Fruit fly (Drosophila melanogaster) whole organism, pupa: ENCODE results near the gene CG15754.

Experiments used
- CG10348 ChIP-seq: fragments of 200-800 bp; sonication (Bioruptor generic); IDR thresholded peaks from 2 replicates; pipeline ENCODE4 v1.3.6; 2022; ENCODE audit warnings: missing biosample characterization, missing genetic modification characterization
- CG12605 ChIP-seq: fragments of 200-800 bp; sonication (Bioruptor generic); IDR thresholded peaks from 2 replicates; pipeline ENCODE4 v1.3.6; 2022; ENCODE audit warnings: missing biosample characterization, missing genetic modification characterization
- CG13204 ChIP-seq: fragments of 200-800 bp; sonication (Bioruptor generic); optimal IDR thresholded peaks from 2 replicates; lab custom pipeline; 2018; ENCODE audit warnings: missing biosample characterization, mild to moderate bottlenecking, missing genetic modification characterization, moderate library complexity
- CG14655 ChIP-seq: fragments of 200-800 bp; sonication (Bioruptor generic); optimal IDR thresholded peaks from 3 replicates; lab custom pipeline; 2017; ENCODE audit warnings: mild to moderate bottlenecking, missing biosample characterization, missing genetic modification reagents, missing genetic modification characterization
- CG15710 ChIP-seq: fragments of 200-800 bp; sonication (Bioruptor generic); optimal IDR thresholded peaks from 2 replicates; lab custom pipeline; 2018; ENCODE audit warnings: missing biosample characterization, mild to moderate bottlenecking, missing genetic modification characterization, moderate library complexity
- CG17806 ChIP-seq: fragments of 200-800 bp; sonication (Bioruptor generic); optimal IDR thresholded peaks from 2 replicates; lab custom pipeline; 2018; ENCODE audit warnings: missing biosample characterization, mild to moderate bottlenecking, missing genetic modification characterization, moderate library complexity
- CG32121 ChIP-seq: fragments of 200-800 bp; sonication (Bioruptor generic); IDR thresholded peaks from 2 replicates; pipeline ENCODE4 v1.3.6; 2022; ENCODE audit warnings: missing biosample characterization, missing genetic modification characterization
- CG34367 ChIP-seq: fragments of 200-800 bp; sonication (Bioruptor generic); optimal IDR thresholded peaks from 2 replicates; lab custom pipeline; 2018; ENCODE audit warnings: missing biosample characterization, mild to moderate bottlenecking, missing genetic modification characterization
- CG4496 ChIP-seq: fragments of 200-800 bp; sonication (Bioruptor generic); IDR thresholded peaks from 3 replicates; pipeline ENCODE4 v1.3.6; 2022; ENCODE audit warnings: missing biosample characterization, missing genetic modification characterization
- CG8159 ChIP-seq: fragments of 200-800 bp; sonication (Bioruptor generic); optimal IDR thresholded peaks from 3 replicates; lab custom pipeline; 2018; ENCODE audit warnings: missing biosample characterization, mild to moderate bottlenecking, missing genetic modification characterization, moderate library complexity
- CG8301 ChIP-seq: fragments of 200-800 bp; sonication (Bioruptor generic); optimal IDR thresholded peaks from 2 replicates; lab custom pipeline; 2018; ENCODE audit warnings: missing biosample characterization, mild to moderate bottlenecking, missing genetic modification characterization
- CG9948 ChIP-seq: fragments of 200-800 bp; sonication (Bioruptor generic); optimal IDR thresholded peaks from 2 replicates; lab custom pipeline; 2018; ENCODE audit warnings: missing biosample characterization, mild to moderate bottlenecking, missing genetic modification characterization, moderate library complexity
- D1 ChIP-seq: fragments of 200-800 bp; sonication (Bioruptor generic); optimal IDR thresholded peaks from 2 replicates; lab custom pipeline; 2018; ENCODE audit warnings: missing biosample characterization, mild to moderate bottlenecking, missing genetic modification characterization, moderate library complexity
- EcR ChIP-seq: fragments of 200-800 bp; sonication (Bioruptor generic); optimal IDR thresholded peaks from 3 replicates; lab custom pipeline; 2019; ENCODE audit warnings: missing biosample characterization, missing genetic modification characterization, mild to moderate bottlenecking, moderate library complexity, missing genetic modification reagents
- Ets98B ChIP-seq: fragments of 200-800 bp; sonication (Bioruptor generic); IDR thresholded peaks from 2 replicates; pipeline ENCODE4 v1.3.6; 2022; ENCODE audit warnings: missing biosample characterization, missing genetic modification characterization
- Pif1A ChIP-seq: fragments of 200-800 bp; sonication (Bioruptor generic); optimal IDR thresholded peaks from 3 replicates; lab custom pipeline; 2016; ENCODE audit warnings: missing biosample characterization, missing genetic modification characterization
- Pif1B ChIP-seq: fragments of 200-800 bp; sonication (Bioruptor generic); optimal IDR thresholded peaks from 3 replicates; lab custom pipeline; 2016; ENCODE audit warnings: missing biosample characterization, missing genetic modification characterization
- Snoo ChIP-seq: fragments of 200-800 bp; sonication (Bioruptor generic); optimal IDR thresholded peaks from 3 replicates; lab custom pipeline; 2017; ENCODE audit warnings: missing biosample characterization, mild to moderate bottlenecking, missing genetic modification characterization, inconsistent platforms
- fd96Ca ChIP-seq: fragments of 200-800 bp; sonication (Bioruptor generic); IDR thresholded peaks from 3 replicates; pipeline ENCODE4 v1.3.6; 2022; ENCODE audit warnings: missing biosample characterization, missing genetic modification characterization
- gl ChIP-seq: fragments of 200-800 bp; sonication (Bioruptor generic); optimal IDR thresholded peaks from 2 replicates; lab custom pipeline; 2018; ENCODE audit warnings: missing biosample characterization, mild to moderate bottlenecking, missing genetic modification characterization
- rn ChIP-seq: fragments of 200-800 bp; sonication (Bioruptor generic); IDR thresholded peaks from 2 replicates; pipeline ENCODE4 v1.3.6; 2022; ENCODE audit warnings: missing biosample characterization, missing genetic modification characterization

Gene CG15754

dm6 chrX:13540920-13541605 is 13.3 kb downstream of the CG15754 start:
- TF ChIP-seq CG15710 (peak; percentile 37), CG12605 (GFP tag; lab: Robert Waterston, UW) (no peak), CG32121 (no peak), rn (GFP tag; lab: Robert Waterston, UW) (no peak), CG13204 (GFP tag; lab: Kevin White, UChicago) (no peak), CG9948 (tag; lab: Kevin White, UChicago) (peak; percentile 40), CG4496 (GFP tag; lab: Robert Waterston, UW) (peak; percentile 47; the same call in 1 of the 3 replicates), gl (tag; lab: Kevin White, UChicago) (no peak), Snoo (peak; percentile 40), Pif1B (GFP tag; lab: Kevin White, UChicago) (peak; percentile 39), CG14655 (peak; percentile 28), CG8159 (peak; percentile 57), fd96Ca (GFP tag; lab: Robert Waterston, UW) (no peak; the same call in 2 of the 3 replicates), Pif1A (GFP tag; lab: Kevin White, UChicago) (peak; percentile 48), CG10348 (no peak), CG8301 (tag; lab: Kevin White, UChicago) (peak; percentile 3), CG34367 (tag; lab: Kevin White, UChicago) (peak; percentile 19), D1 (tag; lab: Kevin White, UChicago) (no peak), EcR (GFP tag; lab: Kevin White, UChicago) (no peak), CG17806 (tag; lab: Kevin White, UChicago) (peak; percentile 29), Ets98B (GFP tag; lab: Robert Waterston, UW) (no peak)

dm6 chrX:13542084-13542483 is 14.3 kb downstream of the CG15754 start:
- TF ChIP-seq CG8301 (tag; lab: Kevin White, UChicago) (no peak), fd96Ca (GFP tag; lab: Robert Waterston, UW) (no peak), Pif1A (GFP tag; lab: Kevin White, UChicago) (no peak), CG15710 (no peak), CG13204 (GFP tag; lab: Kevin White, UChicago) (no peak), Ets98B (GFP tag; lab: Robert Waterston, UW) (no peak), CG14655 (no peak), CG9948 (tag; lab: Kevin White, UChicago) (no peak)

- no peak for TF ChIP-seq CG14655
- TF ChIP-seq D1 (tag; lab: Kevin White, UChicago) = no peak
- TF ChIP-seq Snoo = no peak
- TF ChIP-seq CG12605 (GFP tag; lab: Robert Waterston, UW) = no peak
- no peak for TF ChIP-seq CG13204 (GFP tag; lab: Kevin White, UChicago)
- TF ChIP-seq Pif1B (GFP tag; lab: Kevin White, UChicago) = no peak
- no peak for TF ChIP-seq CG8301 (tag; lab: Kevin White, UChicago)
- TF ChIP-seq CG32121 = no peak
- TF ChIP-seq gl (tag; lab: Kevin White, UChicago) = no peak
- TF ChIP-seq rn (GFP tag; lab: Robert Waterston, UW) = no peak
- no peak for TF ChIP-seq Ets98B (GFP tag; lab: Robert Waterston, UW)
- no peak for TF ChIP-seq CG10348
- TF ChIP-seq CG9948 (tag; lab: Kevin White, UChicago) = peak; percentile 30
- TF ChIP-seq fd96Ca (GFP tag; lab: Robert Waterston, UW) = no peak
- TF ChIP-seq CG15710 = peak; percentile 39
- TF ChIP-seq Pif1A (GFP tag; lab: Kevin White, UChicago) = no peak
- TF ChIP-seq CG4496 (GFP tag; lab: Robert Waterston, UW) = no peak
- no peak for TF ChIP-seq EcR (GFP tag; lab: Kevin White, UChicago)
- peak; percentile 24 for TF ChIP-seq CG8159
- peak; percentile 10 for TF ChIP-seq CG17806 (tag; lab: Kevin White, UChicago)
- TF ChIP-seq CG34367 (tag; lab: Kevin White, UChicago) = peak; percentile 13
- TF ChIP-seq, all 21 proteins: peak for 5
Measured at dm6 chrX:13543343-13543742, 15.5 kb downstream of the CG15754 start, which contains the start of gene Cpr12A. Gene Cpr12A, plus strand, starts transcription at chrX:13543643.

- TF ChIP-seq D1 (tag; lab: Kevin White, UChicago) = no peak
- TF ChIP-seq CG8301 (tag; lab: Kevin White, UChicago) = no peak
- TF ChIP-seq CG12605 (GFP tag; lab: Robert Waterston, UW) = no peak
- no peak for TF ChIP-seq CG10348
- TF ChIP-seq rn (GFP tag; lab: Robert Waterston, UW) = no peak
- no peak for TF ChIP-seq Ets98B (GFP tag; lab: Robert Waterston, UW)
- no peak for TF ChIP-seq Pif1A (GFP tag; lab: Kevin White, UChicago)
Measured at dm6 chrX:13555700-13556099, 27.9 kb downstream of the CG15754 start, which contains the start of gene CG11816. Gene CG11816, minus strand, starts transcription at chrX:13555800.

dm6 chrX:13556172-13556571 is 28.4 kb downstream of the CG15754 start, which contains the start of gene CG32631:
Gene CG32631, plus strand, starts transcription at chrX:13556472.
- TF ChIP-seq CG15710 (no peak), Pif1B (GFP tag; lab: Kevin White, UChicago) (no peak), CG4496 (GFP tag; lab: Robert Waterston, UW) (no peak), Ets98B (GFP tag; lab: Robert Waterston, UW) (no peak), Snoo (no peak), D1 (tag; lab: Kevin White, UChicago) (no peak)

- TF ChIP-seq CG8159 = no peak
- TF ChIP-seq EcR (GFP tag; lab: Kevin White, UChicago) = no peak
- TF ChIP-seq CG9948 (tag; lab: Kevin White, UChicago) = no peak
- TF ChIP-seq CG4496 (GFP tag; lab: Robert Waterston, UW) = no peak
- TF ChIP-seq gl (tag; lab: Kevin White, UChicago) = no peak
- TF ChIP-seq CG15710 = no peak
- TF ChIP-seq fd96Ca (GFP tag; lab: Robert Waterston, UW) = no peak
- no peak for TF ChIP-seq CG12605 (GFP tag; lab: Robert Waterston, UW)
- no peak for TF ChIP-seq Pif1A (GFP tag; lab: Kevin White, UChicago)
- TF ChIP-seq Snoo = no peak
- no peak for TF ChIP-seq CG34367 (tag; lab: Kevin White, UChicago)
- TF ChIP-seq CG10348 = no peak
- TF ChIP-seq rn (GFP tag; lab: Robert Waterston, UW) = no peak
- TF ChIP-seq CG32121 = no peak
- no peak for TF ChIP-seq CG17806 (tag; lab: Kevin White, UChicago)
- TF ChIP-seq CG14655 = no peak
- TF ChIP-seq D1 (tag; lab: Kevin White, UChicago) = no peak
Measured at dm6 chrX:13561371-13561770, 33.6 kb downstream of the CG15754 start, which contains the start of gene CG32633. Gene CG32633, plus strand, starts transcription at chrX:13561671.
